Fruit fly (Drosophila melanogaster): ENCODE measurements around the gene CG16815.

Gene CG16815

DNA sequence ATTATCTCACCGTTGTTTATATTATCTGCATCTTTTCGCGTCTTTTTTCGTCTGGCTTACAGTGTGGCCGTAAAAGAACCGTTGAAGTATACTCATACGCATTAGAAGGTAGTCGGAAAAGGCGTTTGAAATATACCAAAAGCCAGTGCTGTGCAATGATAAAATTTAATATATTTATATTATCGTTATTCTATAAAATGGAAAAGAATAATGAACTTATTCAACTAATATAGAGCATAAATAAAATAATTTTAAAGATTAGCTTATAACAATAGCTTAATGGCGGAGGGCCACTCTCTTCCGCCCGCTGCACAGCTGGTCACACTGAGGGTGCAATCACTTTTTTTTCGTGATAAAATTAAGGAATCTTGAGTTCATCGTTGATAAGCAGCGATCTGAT lies 37.7 kb upstream of the CG16815 start, which contains the start of the genes CG16974 and Edem2 (continued):
- TF ChIP-seq CG6689 (GFP tag; IDR thresholded peaks at IDR 0.05) = peak; percentile 79
- peak; percentile 49 for TF ChIP-seq Rx (GFP tag; IDR thresholded peaks at IDR 0.05)
- no peak for TF ChIP-seq Opbp (GFP tag; IDR thresholded peaks at IDR 0.05; ENCODE audit: partially characterized antibody)
- TF ChIP-seq kni (GFP tag; optimal IDR thresholded peaks at IDR 0.05) = no peak
- TF ChIP-seq CG15514 (GFP tag; optimal IDR thresholded peaks at IDR 0.05) = no peak
- TF ChIP-seq Xrp1 (GFP tag; IDR thresholded peaks at IDR 0.05) = peak; percentile 85
- no peak for TF ChIP-seq lbe (GFP tag; optimal IDR thresholded peaks at IDR 0.05)
- TF ChIP-seq CG13287 (GFP tag; IDR thresholded peaks at IDR 0.05; ENCODE audit: partially characterized antibody) = peak; percentile 34; the same call in 1 of the 2 replicates
- TF ChIP-seq hth (optimal IDR thresholded peaks at IDR 0.05) = no peak
- TF ChIP-seq CG10462 (GFP tag; optimal IDR thresholded peaks at IDR 0.05) = peak; percentile 30
- TF ChIP-seq jumu (GFP tag; optimal IDR thresholded peaks at IDR 0.05) = peak; percentile 3
- no peak for TF ChIP-seq yki (optimal IDR thresholded peaks at IDR 0.05)
- no peak for TF ChIP-seq ato (GFP tag; IDR thresholded peaks at IDR 0.05; ENCODE audit: partially characterized antibody)
- TF ChIP-seq repo (GFP tag; optimal IDR thresholded peaks at IDR 0.05) = no peak
- no peak for TF ChIP-seq ERR (GFP tag; optimal IDR thresholded peaks at IDR 0.05)
- no peak for TF ChIP-seq D19A (tag; optimal IDR thresholded peaks at IDR 0.05)
- no peak for TF ChIP-seq her (GFP tag; optimal IDR thresholded peaks at IDR 0.05)
- no peak for TF ChIP-seq gcm (GFP tag; optimal IDR thresholded peaks at IDR 0.05)
- TF ChIP-seq CG14014 (GFP tag; IDR thresholded peaks at IDR 0.05) = peak; percentile 72
- peak; percentile 65 for TF ChIP-seq rib (GFP tag; IDR thresholded peaks at IDR 0.05)
- peak; percentile 79 for TF ChIP-seq CG13775 (GFP tag; optimal IDR thresholded peaks at IDR 0.05)
- no peak for TF ChIP-seq CG14965 (GFP tag; optimal IDR thresholded peaks at IDR 0.05; ENCODE audit: borderline replicate concordance)
- TF ChIP-seq p53 (GFP tag; optimal IDR thresholded peaks at IDR 0.05) = no peak
- TF ChIP-seq CG8944 (GFP tag; optimal IDR thresholded peaks at IDR 0.05) = no peak
- no peak for TF ChIP-seq onecut (GFP tag; IDR thresholded peaks at IDR 0.05)
- no peak for TF ChIP-seq CG7786 (GFP tag; optimal IDR thresholded peaks at IDR 0.05)
- no peak for TF ChIP-seq CG4707 (GFP tag; optimal IDR thresholded peaks at IDR 0.05)
- TF ChIP-seq CG13296 (GFP tag; optimal IDR thresholded peaks at IDR 0.05) = no peak
- TF ChIP-seq CG17186 (GFP tag; optimal IDR thresholded peaks at IDR 0.05) = peak; percentile 28
- TF ChIP-seq slp2 (GFP tag; optimal IDR thresholded peaks at IDR 0.05) = no peak
- TF ChIP-seq CG1647 (GFP tag; optimal IDR thresholded peaks at IDR 0.05) = peak; percentile 39
- TF ChIP-seq CG4328 (GFP tag; optimal IDR thresholded peaks at IDR 0.05) = no peak
- TF ChIP-seq CG3847 (GFP tag; IDR thresholded peaks at IDR 0.05) = peak; percentile 84
- TF ChIP-seq CG2202 (tag; optimal IDR thresholded peaks at IDR 0.05) = peak; percentile 42
- TF ChIP-seq Side (GFP tag; optimal IDR thresholded peaks at IDR 0.05) = no peak
- TF ChIP-seq gt (GFP tag; IDR thresholded peaks at IDR 0.05) = no peak
- no peak for TF ChIP-seq Atf-2 (GFP tag; optimal IDR thresholded peaks at IDR 0.05)
- no peak for TF ChIP-seq Dfd (GFP tag; optimal IDR thresholded peaks at IDR 0.05)
- peak; percentile 22 for TF ChIP-seq Elba2 (GFP tag; optimal IDR thresholded peaks at IDR 0.05)
- no peak for TF ChIP-seq CG3281 (GFP tag; optimal IDR thresholded peaks at IDR 0.05)
- peak; percentile 67 for TF ChIP-seq ssp (GFP tag; IDR thresholded peaks at IDR 0.05)
- TF ChIP-seq Six4 (GFP tag; optimal IDR thresholded peaks at IDR 0.05) = peak; percentile 64
- no peak for TF ChIP-seq pfk (GFP tag; optimal IDR thresholded peaks at IDR 0.05)
- TF ChIP-seq Lpt (GFP tag; optimal IDR thresholded peaks at IDR 0.05) = no peak
- peak; percentile 33 for TF ChIP-seq CG31388 (GFP tag; optimal IDR thresholded peaks at IDR 0.05)
- TF ChIP-seq ems (GFP tag; optimal IDR thresholded peaks at IDR 0.05) = peak; percentile 54
- TF ChIP-seq CG11398 (GFP tag; optimal IDR thresholded peaks at IDR 0.05) = no peak
- TF ChIP-seq bsh (GFP tag; optimal IDR thresholded peaks at IDR 0.05) = no peak
- TF ChIP-seq cas (GFP tag; IDR thresholded peaks at IDR 0.05) = no peak
- peak; percentile 15 for TF ChIP-seq maf-S (GFP tag; optimal IDR thresholded peaks at IDR 0.05)
- TF ChIP-seq knrl (GFP tag; IDR thresholded peaks at IDR 0.05; ENCODE audit: partially characterized antibody) = peak; percentile 48
- no peak for TF ChIP-seq CG6791 (GFP tag; IDR thresholded peaks at IDR 0.05; ENCODE audit: partially characterized antibody)
- TF ChIP-seq kay (GFP tag; optimal IDR thresholded peaks at IDR 0.05) = peak; percentile 49

All from whole organism, embryonic.